Worm (Caenorhabditis elegans): ENCODE data around the gene B0035.13.
A peak's percentile ranks its signal among the peaks of the same experiment; 100 is the strongest.

DNA sequence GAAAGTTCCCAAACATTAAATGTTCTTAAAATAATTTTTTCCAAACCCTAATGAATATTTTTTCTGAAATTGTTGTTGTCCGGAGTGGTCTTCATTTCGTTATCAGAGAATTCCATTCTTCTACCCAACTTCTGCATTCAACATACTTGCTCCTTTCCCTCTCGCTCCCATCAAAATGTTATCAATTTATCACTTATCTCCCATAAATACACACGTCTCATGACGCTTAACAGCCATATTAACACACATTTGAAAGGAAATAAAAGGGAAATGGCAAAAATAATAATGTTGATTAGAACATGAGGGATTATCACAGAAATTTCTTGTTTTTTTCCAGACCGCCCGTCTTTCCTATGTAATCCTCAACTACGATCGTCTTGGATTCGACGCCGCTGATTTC lies 17.6 kb downstream of the B0035.13 start:
- TF ChIP-seq nhr-28 (tag; optimal IDR thresholded peaks at IDR 0.05) (peak; percentile 88), skn-1 (tag; optimal IDR thresholded peaks at IDR 0.05) (no peak), nhr-76 (tag; optimal IDR thresholded peaks at IDR 0.05) (no peak), ceh-20 (GFP tag; IDR thresholded peaks at IDR 0.05) (no peak), ces-1 (GFP tag; optimal IDR thresholded peaks at IDR 0.05) (no peak)

Data from whole organism, L4 larva.